Fruit fly (Drosophila melanogaster): ENCODE data around the gene CG31917.

DNA sequence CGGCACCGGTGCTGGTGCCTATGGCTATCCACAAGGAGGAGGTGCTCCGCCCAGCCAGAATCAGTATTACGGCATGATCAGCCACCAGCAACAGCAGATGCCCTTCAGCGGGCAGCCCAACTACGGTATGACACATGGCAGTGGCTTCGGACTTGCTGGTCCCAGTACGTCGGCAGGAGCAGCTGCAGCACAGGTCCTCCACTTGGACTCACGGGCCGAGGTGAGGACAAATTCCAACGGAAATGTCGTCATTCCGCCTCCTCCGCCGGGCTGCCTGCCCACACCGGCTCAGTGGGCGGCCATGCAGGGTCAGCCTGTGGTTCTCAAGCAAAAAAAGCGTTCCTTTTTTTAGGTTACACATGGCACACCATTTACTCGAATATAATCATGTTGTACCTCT, 44.7 kb downstream of the CG31917 start:
- no peak for TF ChIP-seq Hr83 (GFP tag; optimal IDR thresholded peaks at IDR 0.05; ENCODE audit: poor library complexity, severe bottlenecking)
- no peak for TF ChIP-seq h (GFP tag; optimal IDR thresholded peaks at IDR 0.05)
- TF ChIP-seq GATAd (GFP tag; optimal IDR thresholded peaks at IDR 0.05): no peak
- no peak for TF ChIP-seq dl (GFP tag; optimal IDR thresholded peaks at IDR 0.05; ENCODE audit: insufficient read depth in 1 of 2, partially characterized antibody in 2 of 2)
- no peak for TF ChIP-seq psq (GFP tag; optimal IDR thresholded peaks at IDR 0.05)
- no peak for TF ChIP-seq OdsH (GFP tag; optimal IDR thresholded peaks at IDR 0.05)
- TF ChIP-seq jim (GFP tag; optimal IDR thresholded peaks at IDR 0.05): no peak
- TF ChIP-seq dsf (GFP tag; optimal IDR thresholded peaks at IDR 0.05; ENCODE audit: borderline replicate concordance): no peak
- no peak for TF ChIP-seq lola (GFP tag; optimal IDR thresholded peaks at IDR 0.05)

Data from whole organism, wandering third instar larva.